Worm (Caenorhabditis elegans) whole organism, young adult: Measurements from ENCODE around the gene T10D4.7.

Source experiments
- T07F8.4 ChIP-seq: sonication (generic microtip); optimal IDR thresholded peaks from 2 replicates; lab custom pipeline; 2016; ENCODE audit warnings: mild to moderate bottlenecking, missing genetic modification characterization, moderate library complexity, missing compliant biosample characterization
- ekl-4 ChIP-seq: fragments of 200-800 bp; sonication (Bioruptor generic); IDR thresholded peaks from 2 replicates; pipeline ENCODE4 v1.3.6; 2022; ENCODE audit warnings: missing genetic modification reagents, missing genetic modification characterization, missing compliant biosample characterization
- lir-1 ChIP-seq: fragments of 200-800 bp; sonication (Bioruptor generic); conservative IDR thresholded peaks from 2 replicates; pipeline ENCODE4 v1.3.6; 2022; ENCODE audit warnings: missing genetic modification reagents, missing genetic modification characterization, missing compliant biosample characterization
- snpc-1.3 ChIP-seq: sonication (generic microtip); optimal IDR thresholded peaks from 2 replicates; lab custom pipeline; 2017; ENCODE audit warnings: missing genetic modification characterization, mild to moderate bottlenecking, missing compliant biosample characterization, antibody characterized with exemption, moderate library complexity, missing genotype, missing genetic modification reagents; ENCODE audit not compliant: insufficient read depth
- unc-62 ChIP-seq: fragments of 150-350 bp; optimal IDR thresholded peaks from 2 replicates; lab custom pipeline; 2014; ENCODE audit warnings: missing biosample characterization, missing genetic modification reagents, missing genetic modification characterization

ce11 chrII:3078496-3078895 lies 39.1 kb upstream of the T10D4.7 start, which contains the start of gene copb-1:
- TF ChIP-seq unc-62 (no peak), ekl-4 (GFP tag; lab: Robert Waterston, UW) (no peak), snpc-1.3 (tag; lab: Kevin White, UChicago) (no peak), T07F8.4 (tag; lab: Kevin White, UChicago) (no peak), lir-1 (GFP tag; lab: Robert Waterston, UW) (no peak)
